Worm (Caenorhabditis elegans) whole organism, L3 larva: ENCODE results near the gene C32D5.14.

Experiments used
- R02D3.7 ChIP-seq: fragments of 150-350 bp; optimal IDR thresholded peaks from 2 replicates; lab custom pipeline; 2014; ENCODE audit warnings: missing biosample characterization, missing genetic modification characterization
- ZK546.5 ChIP-seq: sonication (generic microtip); optimal IDR thresholded peaks from 2 replicates; lab custom pipeline; 2017; ENCODE audit warnings: missing biosample characterization, missing genetic modification characterization
- aly-2 ChIP-seq: fragments of 150-350 bp; optimal IDR thresholded peaks from 2 replicates; lab custom pipeline; 2014; ENCODE audit warnings: missing biosample characterization, missing genetic modification characterization
- ama-1 ChIP-seq: fragments of 150-350 bp; optimal IDR thresholded peaks from 2 replicates; lab custom pipeline; 2018
- ceh-16 ChIP-seq: sonication (generic microtip); optimal IDR thresholded peaks from 2 replicates; lab custom pipeline; 2017; ENCODE audit warnings: missing biosample characterization, missing genetic modification characterization
- ceh-28 ChIP-seq: fragments of 150-350 bp; optimal IDR thresholded peaks from 2 replicates; lab custom pipeline; 2014; ENCODE audit warnings: missing biosample characterization, missing genetic modification reagents, missing genetic modification characterization
- ceh-82 ChIP-seq: fragments of 150-350 bp; optimal IDR thresholded peaks from 2 replicates; lab custom pipeline; 2014; ENCODE audit warnings: missing biosample characterization, missing genetic modification characterization
- ceh-9 ChIP-seq: sonication (generic microtip); optimal IDR thresholded peaks from 2 replicates; lab custom pipeline; 2018; ENCODE audit warnings: missing biosample characterization, missing genetic modification characterization
- daf-12 ChIP-seq: fragments of 150-350 bp; optimal IDR thresholded peaks from 2 replicates; lab custom pipeline; 2014; ENCODE audit warnings: missing biosample characterization, missing genetic modification reagents, missing genetic modification characterization
- egl-27 ChIP-seq: sonication (generic microtip); optimal IDR thresholded peaks from 4 replicates; lab custom pipeline; 2017; ENCODE audit warnings: missing biosample characterization, missing genetic modification reagents, missing genetic modification characterization
- egl-5 ChIP-seq: fragments of 150-350 bp; optimal IDR thresholded peaks from 2 replicates; lab custom pipeline; 2017; ENCODE audit warnings: missing biosample characterization, missing genetic modification reagents, missing genetic modification characterization, inconsistent platforms
- elt-1 ChIP-seq: fragments of 150-350 bp; optimal IDR thresholded peaks from 2 replicates; lab custom pipeline; 2014; ENCODE audit warnings: missing biosample characterization, missing genetic modification characterization
- elt-2 ChIP-seq: sonication (generic microtip); optimal IDR thresholded peaks from 2 replicates; lab custom pipeline; 2016; ENCODE audit warnings: missing genetic modification reagents, mild to moderate bottlenecking, missing genetic modification characterization, missing compliant biosample characterization
- elt-3 ChIP-seq, 3 experiments: fragments of 150-350 bp in 1 of 3; sonication (generic microtip) in 2 of 3; optimal IDR thresholded peaks; 2 replicates in 2 of 3; 4 replicates in 1 of 3; lab custom pipeline; 2014 to 2017; ENCODE audit warnings: missing biosample characterization in 3 of 3, missing genetic modification characterization in 3 of 3
- eor-1 ChIP-seq, 2 experiments: fragments of 150-350 bp; optimal IDR thresholded peaks; 2 replicates each; lab custom pipeline; 2014 to 2018; ENCODE audit warnings: missing biosample characterization in 2 of 2, missing genetic modification characterization in 2 of 2
- fkh-2 ChIP-seq: fragments of 150-350 bp; optimal IDR thresholded peaks from 2 replicates; lab custom pipeline; 2014; ENCODE audit warnings: missing biosample characterization, missing genetic modification reagents, missing genetic modification characterization
- fos-1 ChIP-seq: fragments of 150-350 bp; optimal IDR thresholded peaks from 2 replicates; lab custom pipeline; 2014; ENCODE audit warnings: missing biosample characterization, missing genetic modification characterization
- hmg-11 ChIP-seq: sonication (generic microtip); optimal IDR thresholded peaks from 2 replicates; lab custom pipeline; 2016; ENCODE audit warnings: missing genetic modification characterization, missing compliant biosample characterization
- jun-1 ChIP-seq: fragments of 150-350 bp; optimal IDR thresholded peaks from 2 replicates; lab custom pipeline; 2014; ENCODE audit warnings: missing biosample characterization, missing genetic modification reagents, missing genetic modification characterization
- lin-15B ChIP-seq: fragments of 150-350 bp; optimal IDR thresholded peaks from 2 replicates; lab custom pipeline; 2014; ENCODE audit warnings: missing biosample characterization, missing genetic modification characterization
- lin-39 ChIP-seq: fragments of 150-350 bp; optimal IDR thresholded peaks from 2 replicates; lab custom pipeline; 2018; ENCODE audit warnings: missing biosample characterization, missing genetic modification reagents, missing genetic modification characterization
- lsy-12 ChIP-seq: sonication (generic microtip); optimal IDR thresholded peaks from 2 replicates; lab custom pipeline; 2016; ENCODE audit warnings: mild to moderate bottlenecking, missing genetic modification characterization, missing compliant biosample characterization
- mdl-1 ChIP-seq: fragments of 150-350 bp; optimal IDR thresholded peaks from 2 replicates; lab custom pipeline; 2014; ENCODE audit warnings: missing biosample characterization, missing genetic modification characterization
- mml-1 ChIP-seq: fragments of 150-350 bp; sonication (generic microtip); optimal IDR thresholded peaks from 3 replicates; lab custom pipeline; 2014; ENCODE audit warnings: missing biosample characterization, missing genetic modification characterization
- nfya-1 ChIP-seq: sonication (generic microtip); optimal IDR thresholded peaks from 2 replicates; lab custom pipeline; 2017; ENCODE audit warnings: missing genetic modification characterization, mild to moderate bottlenecking, missing compliant biosample characterization, antibody characterized with exemption, moderate library complexity; ENCODE audit not compliant: insufficient read depth
- nhr-11 ChIP-seq: fragments of 150-350 bp; optimal IDR thresholded peaks from 2 replicates; lab custom pipeline; 2014; ENCODE audit warnings: missing biosample characterization, missing genetic modification characterization
- nhr-12 ChIP-seq: fragments of 150-350 bp; optimal IDR thresholded peaks from 2 replicates; lab custom pipeline; 2014; ENCODE audit warnings: missing biosample characterization, missing genetic modification characterization
- nhr-23 ChIP-seq: fragments of 150-350 bp; optimal IDR thresholded peaks from 2 replicates; lab custom pipeline; 2014; ENCODE audit warnings: missing biosample characterization, missing genetic modification reagents, missing genetic modification characterization
- nhr-237 ChIP-seq: fragments of 150-350 bp; optimal IDR thresholded peaks from 2 replicates; lab custom pipeline; 2014; ENCODE audit warnings: missing biosample characterization, missing genetic modification characterization
- nhr-25 ChIP-seq: sonication (generic microtip); optimal IDR thresholded peaks from 2 replicates; lab custom pipeline; 2017; ENCODE audit warnings: missing biosample characterization, missing genetic modification characterization
- nhr-28 ChIP-seq: fragments of 150-350 bp; optimal IDR thresholded peaks from 2 replicates; lab custom pipeline; 2014; ENCODE audit warnings: missing biosample characterization, missing genetic modification characterization
- nhr-43 ChIP-seq: sonication (generic microtip); optimal IDR thresholded peaks from 2 replicates; lab custom pipeline; 2016; ENCODE audit warnings: mild to moderate bottlenecking, missing genetic modification characterization, missing compliant biosample characterization; ENCODE audit not compliant: poor library complexity, severe bottlenecking
- nhr-67 ChIP-seq: fragments of 150-350 bp; optimal IDR thresholded peaks from 2 replicates; lab custom pipeline; 2014; ENCODE audit warnings: missing biosample characterization, missing genetic modification characterization
- nhr-76 ChIP-seq: fragments of 150-350 bp; sonication (generic microtip); optimal IDR thresholded peaks from 5 replicates; lab custom pipeline; 2014; ENCODE audit warnings: missing biosample characterization, missing genetic modification characterization
- nhr-77 ChIP-seq: fragments of 150-350 bp; optimal IDR thresholded peaks from 2 replicates; lab custom pipeline; 2014; ENCODE audit warnings: missing biosample characterization, missing genetic modification characterization
- pha-4 ChIP-seq: fragments of 150-350 bp; optimal IDR thresholded peaks from 2 replicates; lab custom pipeline; 2014; ENCODE audit warnings: missing biosample characterization, missing genetic modification reagents, missing genetic modification characterization
- pqm-1 ChIP-seq: fragments of 150-350 bp; optimal IDR thresholded peaks from 2 replicates; lab custom pipeline; 2017; ENCODE audit warnings: missing biosample characterization, missing genetic modification characterization, inconsistent platforms
- skn-1 ChIP-seq: fragments of 150-350 bp; optimal IDR thresholded peaks from 2 replicates; lab custom pipeline; 2014; ENCODE audit warnings: missing biosample characterization, missing genetic modification characterization
- snpc-4 ChIP-seq: fragments of 150-350 bp; optimal IDR thresholded peaks from 2 replicates; lab custom pipeline; 2014; ENCODE audit warnings: missing biosample characterization, missing genetic modification characterization
- tbx-2 ChIP-seq: sonication (generic microtip); optimal IDR thresholded peaks from 2 replicates; lab custom pipeline; 2016; ENCODE audit warnings: mild to moderate bottlenecking, missing genetic modification characterization, missing compliant biosample characterization
- unc-39 ChIP-seq: sonication (generic microtip); optimal IDR thresholded peaks from 4 replicates; lab custom pipeline; 2017; ENCODE audit warnings: missing biosample characterization, missing genetic modification characterization
- unc-62 ChIP-seq: fragments of 150-350 bp; sonication (generic microtip); optimal IDR thresholded peaks from 4 replicates; lab custom pipeline; 2014; ENCODE audit warnings: missing biosample characterization, missing genetic modification reagents, missing genetic modification characterization
- zag-1 ChIP-seq: fragments of 150-350 bp; optimal IDR thresholded peaks from 2 replicates; lab custom pipeline; 2014; ENCODE audit warnings: missing biosample characterization, missing genetic modification characterization
- ztf-11 ChIP-seq: fragments of 150-350 bp; optimal IDR thresholded peaks from 2 replicates; lab custom pipeline; 2014; ENCODE audit warnings: missing biosample characterization, missing genetic modification characterization
- ztf-4 ChIP-seq: fragments of 150-350 bp; optimal IDR thresholded peaks from 2 replicates; lab custom pipeline; 2014; ENCODE audit warnings: missing biosample characterization, missing genetic modification characterization

Gene C32D5.14

DNA sequence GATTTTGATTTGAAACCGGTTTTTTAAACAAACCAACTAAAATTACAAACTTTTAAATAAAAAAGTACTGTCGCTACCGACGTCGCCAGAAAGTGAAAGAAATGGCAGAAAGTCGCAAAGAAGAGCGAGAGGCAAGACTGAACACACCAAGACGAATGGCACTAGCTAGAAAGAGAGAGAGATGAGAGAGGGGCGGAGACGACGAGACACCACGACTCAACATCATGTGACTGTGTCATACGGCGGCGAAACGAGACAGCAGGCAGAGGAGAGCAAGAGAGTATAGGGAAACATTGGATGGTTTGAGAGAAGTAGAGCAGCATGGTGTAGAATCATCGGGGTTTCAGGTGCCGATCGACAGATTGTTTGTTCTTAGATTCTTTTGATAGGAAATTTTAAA, 13.1 kb downstream of the C32D5.14 start (continued):
- TF ChIP-seq pha-4 (tag; lab: Kevin White, UChicago): peak; percentile 94
- no peak for TF ChIP-seq elt-3 (tag; optimal IDR thresholded peaks at IDR 0.05; lab: Kevin White, UChicago)
- TF ChIP-seq egl-5 (tag; lab: Kevin White, UChicago): peak; percentile 79

DNA sequence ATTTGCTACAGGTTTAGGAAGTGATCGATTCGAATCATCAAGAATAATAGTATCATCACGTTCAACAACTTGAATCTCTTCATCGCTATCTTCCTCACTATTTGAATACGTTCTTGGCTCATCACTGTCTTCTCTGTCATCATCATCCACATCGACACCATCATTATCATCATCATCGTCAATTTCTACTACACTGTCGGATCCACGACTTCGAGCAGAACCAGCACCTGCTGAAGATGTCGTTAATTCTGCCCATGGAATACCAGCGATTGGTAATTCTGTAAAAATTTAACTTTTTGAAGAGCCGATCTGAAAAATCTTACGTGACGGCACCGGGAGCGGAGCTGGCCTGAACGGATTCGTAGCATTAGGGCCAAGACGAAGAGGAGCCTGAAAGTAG, 14.7 kb downstream of the C32D5.14 start:
- TF ChIP-seq ama-1 (lab: Kevin White, UChicago): no peak

DNA sequence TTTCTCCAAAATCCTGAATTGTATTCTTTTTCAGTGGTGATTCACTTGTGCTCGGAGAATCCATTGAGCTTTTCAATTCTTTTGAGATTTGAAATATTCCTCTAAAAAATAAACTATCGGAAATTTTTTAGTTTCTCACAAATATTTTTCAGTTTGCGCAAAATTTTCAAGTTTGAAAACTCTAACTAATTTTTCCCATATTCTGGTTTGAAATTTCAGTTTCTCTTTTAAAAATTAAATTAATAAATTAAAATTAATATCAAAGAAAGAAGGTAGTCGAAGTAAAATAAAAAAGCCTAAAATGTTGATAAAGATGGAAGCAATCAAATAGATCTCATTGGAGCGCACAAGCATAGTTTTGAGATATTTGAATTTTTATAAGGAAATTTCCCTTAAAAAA, 16.6 kb downstream of the C32D5.14 start, which contains the start of gene C32D5.10:
Gene C32D5.10 (minus strand): TSS at position 101 of the 400 bp plus-strand sequence.
- TF ChIP-seq nhr-23 (tag; lab: Kevin White, UChicago) (peak; percentile 13), nhr-28 (tag; lab: Kevin White, UChicago) (no peak), ztf-4 (tag; lab: Kevin White, UChicago) (no peak)

DNA sequence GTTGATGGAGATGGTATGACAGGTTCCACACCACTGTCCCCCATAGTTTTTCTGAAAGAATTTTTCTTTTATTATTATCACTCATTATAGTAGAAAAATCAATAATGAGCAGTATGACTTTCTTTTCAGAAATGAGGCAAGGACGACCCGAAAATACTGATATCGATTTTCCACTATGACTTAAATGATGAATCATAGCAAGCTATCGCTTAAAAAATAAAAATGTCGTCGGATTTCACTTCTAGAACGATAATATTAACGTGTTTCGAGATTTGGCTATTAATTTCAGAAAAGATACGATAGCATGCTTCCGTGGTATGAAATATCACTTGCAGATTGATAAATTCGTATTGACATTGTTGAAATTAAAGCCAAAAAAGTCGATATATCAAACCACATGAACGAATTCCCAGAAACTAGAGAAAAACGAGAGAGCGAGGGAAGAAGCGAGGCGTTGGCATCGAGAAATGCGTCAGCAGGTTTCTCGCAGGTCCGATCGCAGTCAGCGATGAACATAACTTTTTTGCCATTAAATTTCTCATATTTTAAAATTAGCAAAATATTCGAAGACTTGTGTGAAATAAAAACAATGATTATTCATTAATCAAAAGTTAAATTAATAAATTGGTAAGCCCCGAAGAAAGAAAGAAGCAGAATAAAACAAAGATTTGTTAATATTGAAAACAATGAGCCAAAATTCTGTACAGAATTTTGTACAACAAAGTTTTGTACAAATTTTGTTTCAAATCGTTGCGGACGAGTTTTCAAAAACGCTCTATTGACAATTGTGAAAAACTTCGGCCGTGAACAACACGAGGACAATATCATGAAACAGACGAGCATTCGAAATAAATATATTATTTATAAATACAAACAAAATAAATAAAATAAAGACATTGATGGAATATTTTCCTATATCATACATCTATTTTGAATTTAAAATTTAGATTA, 20.4 kb downstream of the C32D5.14 start, which contains the start of gene C32D5.11:
Gene C32D5.11 (minus strand): TSS at position 51 of the 951 bp plus-strand sequence.
- TF ChIP-seq nhr-11 (tag; lab: Kevin White, UChicago) (peak; percentile 24), fkh-2 (tag; lab: Kevin White, UChicago) (no peak), ceh-9 (tag; lab: Kevin White, UChicago) (no peak), aly-2 (no peak), nfya-1 (tag; lab: Kevin White, UChicago) (peak; percentile 78), pqm-1 (tag; lab: Kevin White, UChicago) (peak; percentile 65), ztf-4 (tag; lab: Kevin White, UChicago) (no peak), elt-2 (tag; lab: Kevin White, UChicago) (peak; percentile 35), R02D3.7 (no peak), ceh-28 (tag; lab: Kevin White, UChicago) (peak; percentile 11), snpc-4 (tag; lab: Kevin White, UChicago) (peak; percentile 88), ceh-16 (tag; lab: Kevin White, UChicago) (no peak), nhr-43 (peak; percentile 36), zag-1 (tag; lab: Kevin White, UChicago) (no peak), jun-1 (no peak), lin-39 (tag; lab: Kevin White, UChicago) (peak; percentile 84), elt-3 (tag; optimal IDR thresholded peaks at IDR 0.05; lab: Kevin White, UChicago) (no peak), mml-1 (no peak), ama-1 (lab: Kevin White, UChicago) (no peak), unc-39 (no peak), ZK546.5 (tag; lab: Kevin White, UChicago) (no peak), nhr-28 (tag; lab: Kevin White, UChicago) (no peak), nhr-237 (tag; lab: Kevin White, UChicago) (no peak), elt-1 (peak; percentile 49), fos-1 (tag; lab: Kevin White, UChicago) (no peak), mdl-1 (tag; lab: Kevin White, UChicago) (no peak), egl-27 (tag; lab: Kevin White, UChicago) (no peak), hmg-11 (tag; lab: Kevin White, UChicago) (peak; percentile 43), unc-62 (no peak), egl-5 (tag; lab: Kevin White, UChicago) (no peak), lsy-12 (tag; lab: Kevin White, UChicago) (peak; percentile 74), lin-15B (tag; lab: Kevin White, UChicago) (peak; percentile 78), nhr-25 (peak; percentile 50), nhr-77 (tag; lab: Kevin White, UChicago) (no peak), eor-1 (tag; optimal IDR thresholded peaks at IDR 0.05; lab: Kevin White, UChicago) (no peak), ztf-11 (tag; lab: Kevin White, UChicago) (no peak), tbx-2 (tag; lab: Kevin White, UChicago) (peak; percentile 27), skn-1 (tag; lab: Kevin White, UChicago) (peak; percentile 35), nhr-76 (tag; lab: Kevin White, UChicago) (no peak), daf-12 (tag; lab: Kevin White, UChicago) (no peak), nhr-67 (tag; lab: Kevin White, UChicago) (no peak), pha-4 (tag; lab: Kevin White, UChicago) (peak; percentile 72), ceh-82 (tag; lab: Kevin White, UChicago) (no peak), nhr-12 (tag; lab: Kevin White, UChicago) (no peak), nhr-23 (tag; lab: Kevin White, UChicago) (peak; percentile 79)
